Fruit fly (Drosophila melanogaster) whole organism, embryonic: Measurements from ENCODE around the gene CG13117.

Experiments
- Bgb ChIP-seq: fragments of 200-800 bp; sonication (Bioruptor generic); IDR thresholded peaks from 2 replicates; pipeline ENCODE4 v1.3.6; 2022; ENCODE audit warnings: missing biosample characterization, missing genetic modification characterization; ENCODE audit not compliant: partially characterized antibody
- CG10462 ChIP-seq: fragments of 200-800 bp; sonication (Bioruptor generic); optimal IDR thresholded peaks from 2 replicates; lab custom pipeline; 2016; ENCODE audit warnings: missing biosample characterization, missing genetic modification characterization
- CG11504 ChIP-seq: fragments of 200-800 bp; sonication (Bioruptor generic); optimal IDR thresholded peaks from 3 replicates; lab custom pipeline; 2019; ENCODE audit warnings: missing biosample characterization, mild to moderate bottlenecking, missing genetic modification characterization, moderate library complexity
- CG13296 ChIP-seq: fragments of 200-800 bp; sonication (Bioruptor generic); optimal IDR thresholded peaks from 3 replicates; lab custom pipeline; 2018; ENCODE audit warnings: missing biosample characterization, mild to moderate bottlenecking, missing genetic modification characterization
- CG15073 ChIP-seq: fragments of 200-800 bp; sonication (Bioruptor generic); optimal IDR thresholded peaks from 2 replicates; lab custom pipeline; 2016; ENCODE audit warnings: missing biosample characterization, missing genetic modification characterization
- CG17186 ChIP-seq: fragments of 200-800 bp; sonication (Bioruptor generic); optimal IDR thresholded peaks from 3 replicates; lab custom pipeline; 2017; ENCODE audit warnings: missing biosample characterization, missing genetic modification reagents, missing genetic modification characterization
- CG17568 ChIP-seq: fragments of 200-800 bp; sonication (Bioruptor generic); optimal IDR thresholded peaks from 2 replicates; lab custom pipeline; 2018; ENCODE audit warnings: missing biosample characterization, mild to moderate bottlenecking, missing genetic modification characterization, moderate library complexity
- CG2120 ChIP-seq: fragments of 200-800 bp; sonication (Bioruptor generic); optimal IDR thresholded peaks from 3 replicates; lab custom pipeline; 2016; ENCODE audit warnings: missing biosample characterization, missing genetic modification characterization
- CG30431 ChIP-seq: fragments of 200-800 bp; sonication (Bioruptor generic); optimal IDR thresholded peaks from 2 replicates; lab custom pipeline; 2017; ENCODE audit warnings: missing biosample characterization, missing genetic modification characterization
- CG31224 ChIP-seq: fragments of 200-800 bp; sonication (Bioruptor generic); IDR thresholded peaks from 2 replicates; pipeline ENCODE4 v1.3.6; 2022; ENCODE audit warnings: missing biosample characterization, missing genetic modification characterization
- CG3163 ChIP-seq: fragments of 200-800 bp; sonication (Bioruptor generic); optimal IDR thresholded peaks from 3 replicates; lab custom pipeline; 2016; ENCODE audit warnings: missing biosample characterization, missing genetic modification characterization
- CG3281 ChIP-seq: fragments of 200-800 bp; sonication (Bioruptor generic); optimal IDR thresholded peaks from 3 replicates; lab custom pipeline; 2017; ENCODE audit warnings: missing biosample characterization, mild to moderate bottlenecking, missing genetic modification characterization
- CG6175 ChIP-seq: fragments of 200-800 bp; sonication (Bioruptor generic); IDR thresholded peaks from 3 replicates; pipeline ENCODE4 v1.3.6; 2022; ENCODE audit warnings: missing biosample characterization, missing genetic modification characterization
- CG6765 ChIP-seq: fragments of 200-800 bp; sonication (Bioruptor generic); optimal IDR thresholded peaks from 3 replicates; lab custom pipeline; 2017; ENCODE audit warnings: missing biosample characterization, mild to moderate bottlenecking, missing genetic modification characterization
- CG7271 ChIP-seq: fragments of 200-800 bp; sonication (Bioruptor generic); optimal IDR thresholded peaks from 2 replicates; lab custom pipeline; 2018; ENCODE audit warnings: missing biosample characterization, mild to moderate bottlenecking, missing genetic modification characterization, moderate library complexity
- D19B ChIP-seq: fragments of 200-800 bp; sonication (Bioruptor generic); optimal IDR thresholded peaks from 2 replicates; lab custom pipeline; 2017; ENCODE audit warnings: missing biosample characterization, mild to moderate bottlenecking, missing genetic modification characterization
- Dad ChIP-seq: fragments of 200-800 bp; sonication (Bioruptor generic); optimal IDR thresholded peaks from 3 replicates; lab custom pipeline; 2016; ENCODE audit warnings: missing biosample characterization, missing genetic modification characterization
- Dll ChIP-seq: fragments of 200-800 bp; sonication (Bioruptor generic); IDR thresholded peaks from 4 replicates; pipeline ENCODE4 v1.3.6; 2022; ENCODE audit warnings: missing biosample characterization, missing genetic modification characterization; ENCODE audit not compliant: partially characterized antibody
- Hmr ChIP-seq: fragments of 200-800 bp; sonication (Bioruptor generic); optimal IDR thresholded peaks from 3 replicates; lab custom pipeline; 2017; ENCODE audit warnings: mild to moderate bottlenecking, missing biosample characterization, missing genetic modification reagents, missing genetic modification characterization
- Med ChIP-seq: fragments of 200-800 bp; sonication (Bioruptor generic); peaks from one replicate; lab custom pipeline; 2016; ENCODE audit warnings: missing biosample characterization, missing genetic modification characterization, mild to moderate bottlenecking, inconsistent platforms, moderate library complexity
- Nf-YB ChIP-seq: fragments of 200-800 bp; sonication (Bioruptor generic); optimal IDR thresholded peaks from 3 replicates; lab custom pipeline; 2019; ENCODE audit warnings: missing biosample characterization, mild to moderate bottlenecking, missing genetic modification characterization, moderate library complexity
- PHDP ChIP-seq: fragments of 200-800 bp; sonication (Bioruptor generic); optimal IDR thresholded peaks from 3 replicates; lab custom pipeline; 2018; ENCODE audit warnings: missing biosample characterization, mild to moderate bottlenecking, missing genetic modification characterization, moderate library complexity
- Side ChIP-seq: fragments of 200-800 bp; sonication (Bioruptor generic); optimal IDR thresholded peaks from 2 replicates; lab custom pipeline; 2016; ENCODE audit warnings: missing biosample characterization, missing genetic modification characterization
- Usf ChIP-seq: fragments of 200-800 bp; sonication (Bioruptor generic); optimal IDR thresholded peaks from 2 replicates; lab custom pipeline; 2017; ENCODE audit warnings: missing genotype, missing biosample characterization, missing genetic modification characterization
- Xbp1 ChIP-seq: fragments of 200-800 bp; sonication (Bioruptor generic); optimal IDR thresholded peaks from 3 replicates; lab custom pipeline; 2016; ENCODE audit warnings: missing biosample characterization, mild to moderate bottlenecking, missing genetic modification characterization
- YL-1 ChIP-seq: fragments of 200-800 bp; sonication (Bioruptor generic); optimal IDR thresholded peaks from 3 replicates; lab custom pipeline; 2017; ENCODE audit warnings: missing biosample characterization, mild to moderate bottlenecking, missing genetic modification characterization
- ash1 ChIP-seq: fragments of 200-800 bp; sonication (Bioruptor generic); optimal IDR thresholded peaks from 2 replicates; lab custom pipeline; 2018; ENCODE audit warnings: missing biosample characterization, mild to moderate bottlenecking, missing genetic modification characterization
- cad ChIP-seq: fragments of >200 bp; optimal IDR thresholded peaks from 2 replicates; lab custom pipeline; 2017; ENCODE audit warnings: missing biosample characterization, missing genetic modification characterization
- caup ChIP-seq: fragments of 200-800 bp; sonication (Bioruptor generic); optimal IDR thresholded peaks from 3 replicates; lab custom pipeline; 2017; ENCODE audit warnings: missing biosample characterization, mild to moderate bottlenecking, missing genetic modification characterization, moderate library complexity; ENCODE audit not compliant: severe bottlenecking
- ci ChIP-seq: fragments of 200-800 bp; sonication (Bioruptor generic); IDR thresholded peaks from 3 replicates; pipeline ENCODE4 v1.3.6; 2022; ENCODE audit warnings: missing biosample characterization, missing genetic modification characterization
- dm ChIP-seq: fragments of 200-800 bp; sonication (Bioruptor generic); optimal IDR thresholded peaks from 3 replicates; lab custom pipeline; 2016; ENCODE audit warnings: missing biosample characterization, missing genetic modification characterization
- fd96Cb ChIP-seq: fragments of 200-800 bp; sonication (Bioruptor generic); optimal IDR thresholded peaks from 2 replicates; lab custom pipeline; 2018; ENCODE audit warnings: missing biosample characterization, mild to moderate bottlenecking, missing genetic modification characterization, moderate library complexity
- fru ChIP-seq: fragments of >200 bp; optimal IDR thresholded peaks from 2 replicates; lab custom pipeline; 2017
- gem ChIP-seq: fragments of 200-800 bp; sonication (Bioruptor generic); optimal IDR thresholded peaks from 2 replicates; lab custom pipeline; 2019; ENCODE audit warnings: missing biosample characterization, mild to moderate bottlenecking, missing genetic modification characterization, moderate library complexity
- lab ChIP-seq: fragments of 200-800 bp; sonication (Bioruptor generic); optimal IDR thresholded peaks from 3 replicates; lab custom pipeline; 2017; ENCODE audit warnings: missing biosample characterization, missing genetic modification characterization, mild to moderate bottlenecking, moderate library complexity, missing genetic modification reagents
- lilli ChIP-seq: fragments of 200-800 bp; sonication (Bioruptor generic); optimal IDR thresholded peaks from 3 replicates; lab custom pipeline; 2016; ENCODE audit warnings: missing biosample characterization, missing genetic modification characterization
- mam ChIP-seq: fragments of 200-800 bp; sonication (Bioruptor generic); optimal IDR thresholded peaks from 3 replicates; lab custom pipeline; 2016; ENCODE audit warnings: missing biosample characterization, missing genetic modification characterization
- nmo ChIP-seq: fragments of 200-800 bp; sonication (Bioruptor generic); optimal IDR thresholded peaks from 2 replicates; lab custom pipeline; 2018; ENCODE audit warnings: missing biosample characterization, mild to moderate bottlenecking, missing genetic modification characterization, moderate library complexity
- oc ChIP-seq: fragments of 200-800 bp; sonication (Bioruptor generic); optimal IDR thresholded peaks from 2 replicates; lab custom pipeline; 2018; ENCODE audit warnings: missing biosample characterization, mild to moderate bottlenecking, missing genetic modification characterization, moderate library complexity
- onecut ChIP-seq: fragments of 200-800 bp; sonication (Bioruptor generic); IDR thresholded peaks from 2 replicates; pipeline ENCODE4 v1.3.6; 2022; ENCODE audit warnings: missing biosample characterization, missing genetic modification characterization
- otp ChIP-seq: fragments of 200-800 bp; sonication (Bioruptor generic); IDR thresholded peaks from 3 replicates; pipeline ENCODE4, ENCODE4 v1.3.6; 2022; ENCODE audit warnings: missing biosample characterization, missing genetic modification characterization
- pum ChIP-seq: fragments of 200-800 bp; sonication (Bioruptor generic); optimal IDR thresholded peaks from 2 replicates; lab custom pipeline; 2016; ENCODE audit warnings: missing biosample characterization, missing genetic modification characterization
- pzg ChIP-seq: fragments of 200-800 bp; sonication (Bioruptor generic); optimal IDR thresholded peaks from 3 replicates; lab custom pipeline; 2018; ENCODE audit warnings: missing biosample characterization, mild to moderate bottlenecking, missing genetic modification characterization, moderate library complexity
- row ChIP-seq: fragments of 200-800 bp; sonication (Bioruptor generic); IDR thresholded peaks from 3 replicates; pipeline ENCODE4 v1.3.6; 2022; ENCODE audit warnings: missing biosample characterization, missing genetic modification characterization
- scrt ChIP-seq: fragments of 200-800 bp; sonication (Bioruptor generic); optimal IDR thresholded peaks from 2 replicates; lab custom pipeline; 2018; ENCODE audit warnings: missing biosample characterization, mild to moderate bottlenecking, missing genetic modification characterization, moderate library complexity
- sim ChIP-seq: fragments of 200-800 bp; sonication (Bioruptor generic); IDR thresholded peaks from 2 replicates; pipeline ENCODE4 v1.3.6; 2022; ENCODE audit warnings: missing biosample characterization, missing genetic modification characterization
- tap ChIP-seq: fragments of 200-800 bp; optimal IDR thresholded peaks from 3 replicates; lab custom pipeline; 2019; ENCODE audit warnings: missing biosample characterization, mild to moderate bottlenecking, missing genetic modification characterization, moderate library complexity
- tll ChIP-seq, 2 experiments: fragments of 200-800 bp in 1 of 2; fragments of >200 bp in 1 of 2; sonication (Bioruptor generic) in 1 of 2; optimal IDR thresholded peaks; 2 replicates each; lab custom pipeline; 2017 to 2019; ENCODE audit warnings: missing biosample characterization in 2 of 2, missing genetic modification characterization in 2 of 2, mild to moderate bottlenecking in 1 of 2, moderate library complexity in 1 of 2
- z ChIP-seq: fragments of 200-800 bp; sonication (Bioruptor generic); IDR thresholded peaks from 3 replicates; pipeline ENCODE4 v1.3.6; 2022; ENCODE audit warnings: missing biosample characterization, missing genetic modification characterization
- zen2 ChIP-seq: fragments of 200-800 bp; sonication (Bioruptor generic); IDR thresholded peaks from 3 replicates; pipeline ENCODE4 v1.3.6; 2022; ENCODE audit warnings: missing biosample characterization, missing genetic modification characterization; ENCODE audit not compliant: partially characterized antibody
- zf30C ChIP-seq: fragments of 200-800 bp; sonication (Bioruptor generic); optimal IDR thresholded peaks from 3 replicates; lab custom pipeline; 2018; ENCODE audit warnings: missing biosample characterization, mild to moderate bottlenecking, missing genetic modification characterization

Gene CG13117

DNA sequence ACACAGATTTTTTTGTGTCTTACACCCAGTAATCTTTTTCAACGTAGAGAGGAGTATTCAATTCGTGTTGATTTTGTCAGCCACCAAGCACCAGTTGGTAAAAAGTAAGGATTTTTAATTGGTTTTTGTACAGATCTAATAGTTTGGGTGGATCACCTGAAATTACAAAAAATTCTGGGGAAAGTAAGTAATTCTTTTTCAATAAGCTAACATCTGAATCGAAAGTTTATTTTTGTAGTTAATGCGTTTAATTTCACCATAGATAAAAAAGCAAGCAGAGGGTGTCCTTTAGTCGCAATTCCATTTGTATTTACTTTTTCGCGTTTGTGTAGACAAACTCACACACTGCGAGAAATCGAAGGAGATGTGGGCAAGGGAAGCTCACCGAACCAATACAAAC, 18.4 kb downstream of the CG13117 start (continued):
- TF ChIP-seq gem (peak; percentile 15), CG7271 (tag; lab: Kevin White, UChicago) (no peak), PHDP (tag; lab: Kevin White, UChicago) (no peak), cad (no peak), onecut (no peak), zf30C (GFP tag; lab: Kevin White, UChicago) (peak; percentile 25), CG2120 (GFP tag; lab: Kevin White, UChicago) (peak; percentile 32), CG3163 (GFP tag; lab: Kevin White, UChicago) (no peak), tap (tag; lab: Kevin White, UChicago) (no peak), YL-1 (no peak), row (GFP tag; lab: Robert Waterston, UW) (peak; percentile 60), caup (GFP tag; lab: Kevin White, UChicago) (peak; percentile 5), sim (GFP tag; lab: Robert Waterston, UW) (no peak), Nf-YB (GFP tag; lab: Kevin White, UChicago) (no peak), Xbp1 (no peak), dm (GFP tag; lab: Kevin White, UChicago) (no peak), Usf (GFP tag; lab: Kevin White, UChicago) (no peak), Side (GFP tag; lab: Kevin White, UChicago) (no peak), otp (GFP tag; lab: Robert Waterston, UW) (no peak), D19B (GFP tag; lab: Kevin White, UChicago) (peak; percentile 32), scrt (GFP tag; lab: Kevin White, UChicago) (peak; percentile 24), CG17568 (no peak), Hmr (peak; percentile 20), CG30431 (no peak), lilli (GFP tag; lab: Kevin White, UChicago) (peak; percentile 13), CG3281 (peak; percentile 16), CG6175 (GFP tag; lab: Robert Waterston, UW) (no peak), pum (GFP tag; lab: Kevin White, UChicago) (no peak), Med (GFP tag; lab: Kevin White, UChicago) (peak; percentile 37), lab (GFP tag; lab: Kevin White, UChicago) (peak; percentile 13), oc (tag; lab: Kevin White, UChicago) (no peak), ci (GFP tag; lab: Robert Waterston, UW) (no peak), mam (no peak), fd96Cb (tag; lab: Kevin White, UChicago) (no peak), Dad (GFP tag; lab: Kevin White, UChicago) (no peak), CG11504 (tag; lab: Kevin White, UChicago) (peak; percentile 23)
- TF ChIP-seq, all 482 proteins: peak for 22

DNA sequence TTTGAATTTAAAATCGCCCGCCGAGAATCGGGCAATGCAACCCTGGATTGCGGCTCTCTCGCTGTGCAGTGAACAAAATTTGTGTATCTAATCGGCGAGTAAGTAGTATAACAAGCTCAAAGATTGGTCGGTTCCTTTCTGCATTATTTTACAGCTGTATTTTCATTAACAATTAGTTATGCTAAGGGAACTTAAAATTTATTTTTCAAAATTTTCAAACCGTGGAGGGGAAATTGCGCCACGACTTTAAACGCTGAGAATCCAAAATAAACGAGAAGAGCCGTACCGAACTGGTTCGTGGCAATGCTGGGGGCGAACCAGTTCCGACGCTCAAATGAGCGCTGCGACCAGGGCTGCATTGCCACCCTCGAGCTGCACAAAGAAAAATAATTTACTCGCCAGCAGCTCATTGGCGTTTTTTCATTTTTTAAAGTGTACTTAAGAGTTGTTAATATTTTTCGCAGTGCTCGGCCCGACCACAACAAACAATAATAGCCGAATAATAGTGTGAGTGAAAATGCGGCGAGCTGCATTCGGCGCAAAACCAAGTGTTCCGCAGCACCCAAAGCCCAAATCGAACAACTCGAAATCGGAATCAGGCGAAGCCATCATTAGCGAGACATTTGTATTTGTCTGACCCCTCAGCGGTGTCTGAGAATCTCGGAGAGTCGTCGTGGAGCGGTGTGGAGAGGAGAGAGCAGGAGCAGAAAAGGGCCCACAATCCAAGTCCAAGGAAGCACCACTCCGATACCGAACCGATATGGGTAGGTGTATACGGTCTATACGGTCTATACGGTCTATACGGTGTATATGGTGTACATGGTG, 21.8 kb downstream of the CG13117 start, which contains the start of gene zf30C:
Gene zf30C (plus strand): TSS at position 353 of the 825 bp plus-strand sequence.
- peak; percentile 51 for TF ChIP-seq CG15073 (GFP tag; lab: Kevin White, UChicago)
- peak; percentile 59 for TF ChIP-seq CG10462
- TF ChIP-seq CG13296 (GFP tag; lab: Kevin White, UChicago): peak; percentile 77
- TF ChIP-seq Dll (GFP tag; lab: Robert Waterston, UW): peak; percentile 25; the same call in 3 of the 4 replicates
- TF ChIP-seq tll (GFP tag; optimal IDR thresholded peaks at IDR 0.05; lab: Kevin White, UChicago): no peak
- TF ChIP-seq CG6765 (GFP tag; lab: Kevin White, UChicago): peak; percentile 55
- TF ChIP-seq nmo (GFP tag; lab: Kevin White, UChicago): peak; percentile 65
- TF ChIP-seq fru: peak; percentile 57
- TF ChIP-seq Bgb (GFP tag; lab: Robert Waterston, UW): peak; percentile 63
- no peak for TF ChIP-seq z (GFP tag; lab: Robert Waterston, UW)
- TF ChIP-seq CG17186 (GFP tag; lab: Kevin White, UChicago): peak; percentile 69
- no peak for TF ChIP-seq zen2
- TF ChIP-seq CG31224 (GFP tag; lab: Robert Waterston, UW): peak; percentile 75
- no peak for TF ChIP-seq ash1 (GFP tag; lab: Kevin White, UChicago)
- peak; percentile 71 for TF ChIP-seq pzg (GFP tag; lab: Kevin White, UChicago)
